Worm (Caenorhabditis elegans) whole organism, late embryonic: Measurements from ENCODE around the gene ogdh-2.

ENCODE experiments used
- ama-1 ChIP-seq: fragments of 150-350 bp; optimal IDR thresholded peaks from 2 replicates; lab custom pipeline; 2014
- nhr-11 ChIP-seq: fragments of 150-350 bp; optimal IDR thresholded peaks from 2 replicates; lab custom pipeline; 2014; ENCODE audit warnings: missing biosample characterization, missing genetic modification characterization
- pha-4 ChIP-seq: fragments of 150-350 bp; optimal IDR thresholded peaks from 2 replicates; lab custom pipeline; 2018; ENCODE audit warnings: missing biosample characterization, missing genetic modification reagents, missing genetic modification characterization

ce11 chrV:12179338-12179737 is 15.0 kb upstream of the ogdh-2 start, which contains the start of gene clec-224:
- TF ChIP-seq nhr-11 (no peak), pha-4 (no peak), ama-1 (lab: Kevin White, UChicago) (no peak)
